Fruit fly (Drosophila melanogaster) whole organism, embryonic: ENCODE data around the gene CG3529.

Source experiments
- Adf1 ChIP-seq: fragments of 200-800 bp; sonication (Bioruptor generic); IDR thresholded peaks from 2 replicates; pipeline ENCODE4 v1.3.6; 2022; ENCODE audit warnings: missing biosample characterization, missing genetic modification characterization
- Awh ChIP-seq: fragments of 200-800 bp; sonication (Bioruptor generic); IDR thresholded peaks from 2 replicates; pipeline ENCODE4, ENCODE4 v1.3.6; 2022; ENCODE audit warnings: missing biosample characterization, missing genetic modification characterization
- BEAF-32 ChIP-seq: fragments of 200-800 bp; sonication (Bioruptor generic); optimal IDR thresholded peaks from 3 replicates; lab custom pipeline; 2017; ENCODE audit warnings: missing biosample characterization, missing genetic modification characterization, mild to moderate bottlenecking, moderate library complexity, missing genetic modification reagents
- Blimp-1 ChIP-seq: fragments of 200-800 bp; sonication (Bioruptor generic); optimal IDR thresholded peaks from 3 replicates; lab custom pipeline; 2018; ENCODE audit warnings: missing biosample characterization, missing genetic modification characterization, mild to moderate bottlenecking, moderate library complexity, missing genetic modification reagents
- C15 ChIP-seq: fragments of 200-800 bp; sonication (Bioruptor generic); IDR thresholded peaks from 3 replicates; pipeline ENCODE4 v1.3.6; 2022; ENCODE audit warnings: missing biosample characterization, missing genetic modification characterization
- CG10654 ChIP-seq: fragments of 200-800 bp; sonication (Bioruptor generic); optimal IDR thresholded peaks from 2 replicates; lab custom pipeline; 2016; ENCODE audit warnings: missing biosample characterization, missing genetic modification characterization
- CG10979 ChIP-seq: fragments of 200-800 bp; sonication (Bioruptor generic); optimal IDR thresholded peaks from 2 replicates; lab custom pipeline; 2018; ENCODE audit warnings: missing biosample characterization, mild to moderate bottlenecking, missing genetic modification characterization, moderate library complexity
- CG11696 ChIP-seq: fragments of 200-800 bp; sonication (Bioruptor generic); IDR thresholded peaks from 2 replicates; pipeline ENCODE4 v1.3.6; 2022; ENCODE audit warnings: missing biosample characterization, missing genetic modification characterization
- CG12219 ChIP-seq: fragments of 200-800 bp; sonication (Bioruptor generic); optimal IDR thresholded peaks from 3 replicates; lab custom pipeline; 2018; ENCODE audit warnings: missing biosample characterization, mild to moderate bottlenecking, missing genetic modification characterization
- CG12769 ChIP-seq: fragments of 200-800 bp; sonication (Bioruptor generic); optimal IDR thresholded peaks from 2 replicates; lab custom pipeline; 2019; ENCODE audit warnings: missing biosample characterization, mild to moderate bottlenecking, missing genetic modification characterization, moderate library complexity
- CG14050 ChIP-seq: fragments of 200-800 bp; sonication (Bioruptor generic); IDR thresholded peaks from 3 replicates; pipeline ENCODE4 v1.3.6; 2022; ENCODE audit warnings: missing biosample characterization, missing genetic modification characterization
- CG16779 ChIP-seq: fragments of 200-800 bp; sonication (Bioruptor generic); IDR thresholded peaks from 2 replicates; pipeline ENCODE4 v1.3.6; 2022; ENCODE audit warnings: missing biosample characterization, missing genetic modification characterization
- CG2199 ChIP-seq: fragments of 200-800 bp; sonication (Bioruptor generic); IDR thresholded peaks from 3 replicates; pipeline ENCODE4 v1.3.6; 2022; ENCODE audit warnings: missing biosample characterization, missing genetic modification characterization
- CG30403 ChIP-seq: fragments of 200-800 bp; sonication (Bioruptor generic); optimal IDR thresholded peaks from 3 replicates; lab custom pipeline; 2016; ENCODE audit warnings: missing biosample characterization, missing genetic modification characterization
- CG3726 ChIP-seq: fragments of 200-800 bp; sonication (Bioruptor generic); IDR thresholded peaks from 3 replicates; pipeline ENCODE4, ENCODE4 v1.3.6; 2022; ENCODE audit warnings: missing biosample characterization, missing genetic modification characterization
- CG3838 ChIP-seq: fragments of 200-800 bp; sonication (Bioruptor generic); optimal IDR thresholded peaks from 3 replicates; lab custom pipeline; 2016; ENCODE audit warnings: missing biosample characterization, missing genetic modification characterization
- CG4360 ChIP-seq: fragments of 200-800 bp; sonication (Bioruptor generic); IDR thresholded peaks from 2 replicates; pipeline ENCODE4 v1.3.6; 2022; ENCODE audit warnings: missing biosample characterization, missing genetic modification characterization
- CG4617 ChIP-seq: fragments of 200-800 bp; sonication (Bioruptor generic); optimal IDR thresholded peaks from 3 replicates; lab custom pipeline; 2016; ENCODE audit warnings: missing biosample characterization, missing genetic modification characterization, borderline replicate concordance
- CG8089 ChIP-seq: fragments of 200-800 bp; sonication (Bioruptor generic); optimal IDR thresholded peaks from 3 replicates; lab custom pipeline; 2016; ENCODE audit warnings: missing biosample characterization, missing genetic modification characterization
- CG8359 ChIP-seq: fragments of 200-800 bp; sonication (Bioruptor generic); optimal IDR thresholded peaks from 2 replicates; lab custom pipeline; 2017; ENCODE audit warnings: missing biosample characterization, mild to moderate bottlenecking, missing genetic modification characterization, borderline replicate concordance
- CG8478 ChIP-seq: fragments of >200 bp; optimal IDR thresholded peaks from 2 replicates; lab custom pipeline; 2018
- CG9215 ChIP-seq: fragments of 200-800 bp; sonication (Bioruptor generic); IDR thresholded peaks from 2 replicates; pipeline ENCODE4 v1.3.6; 2022; ENCODE audit warnings: missing biosample characterization, missing genetic modification characterization
- Dad ChIP-seq: fragments of 200-800 bp; sonication (Bioruptor generic); optimal IDR thresholded peaks from 3 replicates; lab custom pipeline; 2016; ENCODE audit warnings: missing biosample characterization, missing genetic modification characterization
- Elba2 ChIP-seq: fragments of 200-800 bp; sonication (Bioruptor generic); optimal IDR thresholded peaks from 3 replicates; lab custom pipeline; 2016; ENCODE audit warnings: missing biosample characterization, missing genetic modification characterization
- Ets65A ChIP-seq: fragments of 200-800 bp; sonication (Bioruptor generic); peaks from one replicate; lab custom pipeline; 2016; ENCODE audit warnings: missing biosample characterization, missing genetic modification characterization
- HLH4C ChIP-seq: fragments of 200-800 bp; sonication (Bioruptor generic); IDR thresholded peaks from 3 replicates; pipeline ENCODE4 v1.3.6; 2022; ENCODE audit warnings: missing biosample characterization, missing genetic modification characterization; ENCODE audit not compliant: partially characterized antibody
- Hand ChIP-seq: fragments of 200-800 bp; sonication (Bioruptor generic); optimal IDR thresholded peaks from 2 replicates; lab custom pipeline; 2017; ENCODE audit warnings: mild to moderate bottlenecking, missing biosample characterization, missing genetic modification reagents, missing genetic modification characterization
- HmgZ ChIP-seq: fragments of 200-800 bp; sonication (Bioruptor generic); optimal IDR thresholded peaks from 2 replicates; lab custom pipeline; 2018; ENCODE audit warnings: missing biosample characterization, mild to moderate bottlenecking, missing genetic modification characterization
- Hmx ChIP-seq: fragments of 200-800 bp; sonication (Bioruptor generic); optimal IDR thresholded peaks from 2 replicates; lab custom pipeline; 2016; ENCODE audit warnings: missing biosample characterization, missing genetic modification characterization
- Hr3 ChIP-seq: fragments of 200-800 bp; sonication (Bioruptor generic); optimal IDR thresholded peaks from 3 replicates; lab custom pipeline; 2016; ENCODE audit warnings: missing biosample characterization, missing genetic modification characterization
- Hsf ChIP-seq: fragments of 200-800 bp; sonication (Bioruptor generic); optimal IDR thresholded peaks from 3 replicates; lab custom pipeline; 2016; ENCODE audit warnings: missing biosample characterization, missing genetic modification characterization
- Lhr ChIP-seq: fragments of 200-800 bp; sonication (Bioruptor generic); optimal IDR thresholded peaks from 3 replicates; lab custom pipeline; 2017; ENCODE audit warnings: mild to moderate bottlenecking, missing biosample characterization, missing genetic modification reagents, missing genetic modification characterization
- Sox100B ChIP-seq: fragments of 200-800 bp; sonication (Bioruptor generic); optimal IDR thresholded peaks from 3 replicates; lab custom pipeline; 2018; ENCODE audit warnings: missing biosample characterization, mild to moderate bottlenecking, missing genetic modification characterization
- Stat92E ChIP-seq, 3 experiments: fragments of >200 bp in 2 of 3; fragments of 200-800 bp in 1 of 3; sonication (Bioruptor generic) in 1 of 3; optimal IDR thresholded peaks; 2 replicates each; lab custom pipeline; 2017 to 2019; ENCODE audit warnings: missing biosample characterization in 3 of 3, missing genetic modification characterization in 3 of 3, mild to moderate bottlenecking in 1 of 3, moderate library complexity in 1 of 3
- bcd ChIP-seq: fragments of 200-800 bp; sonication (Bioruptor generic); optimal IDR thresholded peaks from 2 replicates; lab custom pipeline; 2017; ENCODE audit warnings: missing biosample characterization, mild to moderate bottlenecking, missing genetic modification characterization
- bigmax ChIP-seq: fragments of 200-800 bp; sonication (Bioruptor generic); optimal IDR thresholded peaks from 2 replicates; lab custom pipeline; 2018; ENCODE audit warnings: missing biosample characterization, mild to moderate bottlenecking, missing genetic modification characterization
- cas ChIP-seq: fragments of 200-800 bp; sonication (Bioruptor generic); IDR thresholded peaks from 2 replicates; pipeline ENCODE4 v1.3.6; 2022; ENCODE audit warnings: missing biosample characterization, missing genetic modification characterization
- cg ChIP-seq: fragments of 200-800 bp; sonication (Bioruptor generic); optimal IDR thresholded peaks from 3 replicates; lab custom pipeline; 2019; ENCODE audit warnings: missing biosample characterization, mild to moderate bottlenecking, missing genetic modification characterization, moderate library complexity
- chif ChIP-seq, 2 experiments: fragments of 200-800 bp; sonication (Bioruptor generic); optimal IDR thresholded peaks; 3 replicates each; lab custom pipeline; 2016; ENCODE audit warnings: missing biosample characterization in 2 of 2, missing genetic modification characterization in 2 of 2
- fd3F ChIP-seq: fragments of 200-800 bp; sonication (Bioruptor generic); optimal IDR thresholded peaks from 2 replicates; lab custom pipeline; 2018; ENCODE audit warnings: missing biosample characterization, mild to moderate bottlenecking, missing genetic modification characterization, moderate library complexity
- fru ChIP-seq: fragments of >200 bp; optimal IDR thresholded peaks from 2 replicates; lab custom pipeline; 2017
- fu2 ChIP-seq: fragments of 200-800 bp; sonication (Bioruptor generic); optimal IDR thresholded peaks from 2 replicates; lab custom pipeline; 2016; ENCODE audit warnings: missing biosample characterization, missing genetic modification characterization
- gcm ChIP-seq: fragments of 200-800 bp; sonication (Bioruptor generic); optimal IDR thresholded peaks from 2 replicates; lab custom pipeline; 2019; ENCODE audit warnings: missing biosample characterization, mild to moderate bottlenecking, missing genetic modification characterization, moderate library complexity
- h ChIP-seq: fragments of >200 bp; optimal IDR thresholded peaks from 2 replicates; lab custom pipeline; 2017
- hth ChIP-seq: fragments of >200 bp; optimal IDR thresholded peaks from 2 replicates; lab custom pipeline; 2017; ENCODE audit warnings: inconsistent platforms
- lov ChIP-seq, 2 experiments: fragments of 200-800 bp in 1 of 2; fragments of >200 bp in 1 of 2; sonication (Bioruptor generic) in 1 of 2; IDR thresholded peaks in 1 of 2; optimal IDR thresholded peaks in 1 of 2; 2 replicates in 1 of 2; 3 replicates in 1 of 2; pipeline versions ENCODE4 v1.3.6 to Lab custom; 2017 to 2022; ENCODE audit warnings: missing biosample characterization in 1 of 2, missing genetic modification characterization in 1 of 2
- luna ChIP-seq: fragments of 200-800 bp; sonication (Bioruptor generic); optimal IDR thresholded peaks from 2 replicates; lab custom pipeline; 2016; ENCODE audit warnings: missing biosample characterization, missing genetic modification characterization
- maf-S ChIP-seq: fragments of 200-800 bp; sonication (Bioruptor generic); optimal IDR thresholded peaks from 2 replicates; lab custom pipeline; 2016; ENCODE audit warnings: missing biosample characterization, missing genetic modification characterization
- psq ChIP-seq: fragments of 200-800 bp; sonication (Bioruptor generic); optimal IDR thresholded peaks from 2 replicates; lab custom pipeline; 2017; ENCODE audit warnings: missing biosample characterization, missing genetic modification characterization
- slbo ChIP-seq: fragments of 200-800 bp; sonication (Bioruptor generic); IDR thresholded peaks from 2 replicates; pipeline ENCODE4 v1.3.6; 2022; ENCODE audit warnings: missing biosample characterization, missing genetic modification characterization
- stwl ChIP-seq: fragments of 200-800 bp; sonication (Bioruptor generic); optimal IDR thresholded peaks from 3 replicates; lab custom pipeline; 2018; ENCODE audit warnings: missing biosample characterization, mild to moderate bottlenecking, missing genetic modification characterization, moderate library complexity

Gene CG3529

DNA sequence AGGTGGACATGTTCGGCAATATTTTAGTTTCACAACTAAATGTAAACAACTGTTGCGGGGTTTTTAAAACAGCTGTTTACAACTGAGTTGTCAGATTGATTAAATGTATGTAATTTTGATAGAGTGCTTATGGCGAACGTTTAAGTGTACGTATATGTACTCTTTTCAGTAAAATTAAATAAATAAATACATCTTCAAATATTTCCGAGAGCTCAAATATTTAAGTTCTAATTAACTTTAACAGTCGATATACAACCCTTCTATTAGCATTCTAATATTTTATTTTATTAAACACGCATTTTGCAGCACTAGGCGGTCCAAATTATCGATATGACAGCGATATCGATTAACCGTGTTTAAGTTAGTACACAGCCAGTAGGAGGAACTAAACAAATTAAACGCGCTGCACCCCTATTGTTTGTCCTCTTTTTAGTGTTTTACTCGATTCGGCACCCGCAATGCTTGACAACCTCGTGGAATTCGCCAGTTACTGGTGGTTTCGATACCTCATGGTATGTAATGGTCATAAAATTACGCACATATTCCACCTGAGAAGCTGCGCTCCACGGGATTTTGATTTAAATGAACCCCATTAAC is 5.0 kb downstream of the CG3529 start, which contains the start of the genes CG3448 and ghi (continued):
- no peak for TF ChIP-seq psq
- peak; percentile 39 for TF ChIP-seq CG10979 (tag; lab: Kevin White, UChicago)
- TF ChIP-seq cas (GFP tag; lab: Robert Waterston, UW): no peak
- no peak for TF ChIP-seq chif (GFP tag; optimal IDR thresholded peaks at IDR 0.05; lab: Kevin White, UChicago)
- no peak for TF ChIP-seq C15 (GFP tag; lab: Robert Waterston, UW)
- peak; percentile 32 for TF ChIP-seq Hr3 (GFP tag; lab: Kevin White, UChicago)
- peak; percentile 76 for TF ChIP-seq CG30403 (GFP tag; lab: Kevin White, UChicago)
- TF ChIP-seq Elba2 (GFP tag; lab: Kevin White, UChicago): peak; percentile 17
- peak; percentile 50 for TF ChIP-seq CG4617
- TF ChIP-seq Stat92E (GFP tag; optimal IDR thresholded peaks at IDR 0.05; lab: Kevin White, UChicago): peak in 1 of 3 experiments; percentile 39
- no peak for TF ChIP-seq h (lab: Kevin White, UChicago)
- no peak for TF ChIP-seq fd3F
- TF ChIP-seq CG8359 (GFP tag; lab: Kevin White, UChicago): no peak
- TF ChIP-seq CG3838 (GFP tag; lab: Kevin White, UChicago): no peak
- TF ChIP-seq bigmax (GFP tag; lab: Kevin White, UChicago): no peak
- peak; percentile 56 for TF ChIP-seq bcd (GFP tag; lab: Kevin White, UChicago)
- peak; percentile 35 for TF ChIP-seq Hsf (GFP tag; lab: Kevin White, UChicago)
- no peak for TF ChIP-seq maf-S (GFP tag; lab: Kevin White, UChicago)
- peak; percentile 36; the same call in 1 of the 2 replicates for TF ChIP-seq slbo (GFP tag; lab: Robert Waterston, UW)
- peak; percentile 13 for TF ChIP-seq Lhr (GFP tag; lab: Kevin White, UChicago)
- no peak for TF ChIP-seq CG16779
- peak; percentile 93 for TF ChIP-seq stwl
- TF ChIP-seq Hand (GFP tag; lab: Kevin White, UChicago): no peak
- TF ChIP-seq fru (lab: Kevin White, UChicago): no peak
- TF ChIP-seq Adf1: no peak
- TF ChIP-seq CG10654: peak; percentile 62
- no peak for TF ChIP-seq Dad (GFP tag; lab: Kevin White, UChicago)
- peak; percentile 86 for TF ChIP-seq Ets65A (GFP tag; lab: Kevin White, UChicago)
- no peak for TF ChIP-seq CG8478 (lab: Kevin White, UChicago)
- TF ChIP-seq HmgZ (tag; lab: Kevin White, UChicago): peak; percentile 74
- TF ChIP-seq CG12769 (tag; lab: Kevin White, UChicago): peak; percentile 8
- TF ChIP-seq CG8089 (GFP tag; lab: Kevin White, UChicago): no peak
- TF ChIP-seq lov (optimal IDR thresholded peaks at IDR 0.05; lab: Kevin White, UChicago): no peak
- no peak for TF ChIP-seq lov (GFP tag; IDR thresholded peaks at IDR 0.05; lab: Robert Waterston, UW)
- peak; percentile 68 for TF ChIP-seq CG9215 (GFP tag; lab: Robert Waterston, UW)
- peak; percentile 62 for TF ChIP-seq gcm (GFP tag; lab: Kevin White, UChicago)
- no peak for TF ChIP-seq cg (GFP tag; lab: Kevin White, UChicago)
- TF ChIP-seq fu2 (GFP tag; lab: Kevin White, UChicago): no peak
- TF ChIP-seq CG3726 (GFP tag; lab: Robert Waterston, UW): no peak
- TF ChIP-seq luna (GFP tag; lab: Kevin White, UChicago): no peak
- TF ChIP-seq BEAF-32 (GFP tag; lab: Kevin White, UChicago): peak; percentile 72
- TF ChIP-seq Awh (GFP tag; lab: Robert Waterston, UW): peak; percentile 72
- no peak for TF ChIP-seq Hmx (GFP tag; lab: Kevin White, UChicago)
- TF ChIP-seq Sox100B (GFP tag; lab: Kevin White, UChicago): peak; percentile 65
- no peak for TF ChIP-seq CG14050 (GFP tag; lab: Robert Waterston, UW)
- TF ChIP-seq CG11696: no peak
- no peak for TF ChIP-seq CG4360 (GFP tag; lab: Robert Waterston, UW)
- peak; percentile 65 for TF ChIP-seq Blimp-1 (GFP tag; lab: Kevin White, UChicago)
- TF ChIP-seq HLH4C (GFP tag; lab: Robert Waterston, UW): peak; percentile 84
- TF ChIP-seq CG12219 (GFP tag; lab: Kevin White, UChicago): no peak
- TF ChIP-seq hth (lab: Kevin White, UChicago): no peak
- TF ChIP-seq CG2199 (GFP tag; lab: Robert Waterston, UW): no peak
